Worm (Caenorhabditis elegans): ENCODE data around the gene T20D4.7.

The T20D4.7 gene

DNA sequence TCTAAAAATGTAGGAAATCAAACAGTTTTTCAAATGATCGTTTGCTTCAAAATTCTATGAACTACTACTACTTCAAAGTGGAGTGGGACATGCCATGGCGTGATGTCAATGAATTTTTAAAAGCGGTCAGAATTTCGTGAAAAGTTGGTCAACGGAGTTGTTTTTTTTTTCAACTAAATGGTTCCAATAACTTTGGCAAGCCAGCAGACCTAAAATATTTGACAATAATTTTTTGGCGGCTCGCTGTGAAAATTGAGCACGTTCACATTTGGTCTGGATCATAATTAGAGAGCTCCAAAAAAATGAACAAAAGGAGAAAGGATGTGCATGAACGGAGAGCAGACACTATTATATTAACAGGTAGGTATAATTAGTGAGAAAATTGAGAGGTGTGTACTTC lies 41.6 kb downstream of the T20D4.7 start:
- TF ChIP-seq nhr-237 (tag; optimal IDR thresholded peaks at IDR 0.05), result no peak
- no peak for TF ChIP-seq tra-1 (GFP tag; IDR thresholded peaks at IDR 0.05)
- TF ChIP-seq aha-1 (tag), result peak; percentile 70
- peak in 1 of 2 experiments; percentile 91 for TF ChIP-seq unc-62 (GFP tag; optimal IDR thresholded peaks at IDR 0.05 in 1 of 2)
- no peak for TF ChIP-seq unc-62 (tag; optimal IDR thresholded peaks at IDR 0.05)
- no peak for TF ChIP-seq dpl-1 (GFP tag; optimal IDR thresholded peaks at IDR 0.05)
- TF ChIP-seq fkh-10 (GFP tag; optimal IDR thresholded peaks at IDR 0.05), result no peak
- no peak for TF ChIP-seq nhr-77 (tag; optimal IDR thresholded peaks at IDR 0.05)
- no peak for TF ChIP-seq ceh-82 (tag; optimal IDR thresholded peaks at IDR 0.05)

- peak; percentile 21 for TF ChIP-seq fkh-10 (GFP tag; optimal IDR thresholded peaks at IDR 0.05)
- TF ChIP-seq unc-62 (GFP tag; optimal IDR thresholded peaks at IDR 0.05 in 1 of 2), result peak in 1 of 2 experiments; percentile 10
- TF ChIP-seq unc-62 (tag; optimal IDR thresholded peaks at IDR 0.05), result no peak
- TF ChIP-seq ZK546.5 (tag; optimal IDR thresholded peaks at IDR 0.05), result no peak
- TF ChIP-seq nhr-11 (tag; optimal IDR thresholded peaks at IDR 0.05), result no peak
- no peak for TF ChIP-seq F44E2.7 (GFP tag; IDR thresholded peaks at IDR 0.05)
- TF ChIP-seq D1046.2 (GFP tag; IDR thresholded peaks at IDR 0.05), result no peak
- TF ChIP-seq cey-2 (tag; optimal IDR thresholded peaks at IDR 0.05; ENCODE audit: borderline replicate concordance, insufficient read depth), result no peak
- TF ChIP-seq vab-7 (GFP tag; IDR thresholded peaks at IDR 0.05), result no peak
- no peak for TF ChIP-seq nhr-48 (tag; optimal IDR thresholded peaks at IDR 0.05)
Measured at ce11 chrV:3451646-3452045, 42.9 kb downstream of the T20D4.7 start.

ce11 chrV:3452489-3452888 lies 43.8 kb downstream of the T20D4.7 start:
- peak; percentile 58 for TF ChIP-seq ces-1 (GFP tag; optimal IDR thresholded peaks at IDR 0.05)
- no peak for TF ChIP-seq tra-1 (GFP tag; IDR thresholded peaks at IDR 0.05)
- TF ChIP-seq fkh-10 (GFP tag; optimal IDR thresholded peaks at IDR 0.05), result peak; percentile 7

ce11 chrV:3454620-3455019 lies 45.9 kb downstream of the T20D4.7 start:
- TF ChIP-seq aha-1 (tag) (peak; percentile 71), set-16 (GFP tag; IDR thresholded peaks at IDR 0.05) (peak; percentile 37; the same call in 1 of the 2 replicates), madf-9 (GFP tag; conservative IDR thresholded peaks at IDR 0.05) (no peak), egl-43 (GFP tag; IDR thresholded peaks at IDR 0.05) (no peak), hlh-11 (tag; optimal IDR thresholded peaks at IDR 0.05) (no peak), hlh-30 (tag; optimal IDR thresholded peaks at IDR 0.05; ENCODE audit: insufficient read depth) (no peak), daf-8 (GFP tag; IDR thresholded peaks at IDR 0.05) (no peak), ceh-32 (tag; optimal IDR thresholded peaks at IDR 0.05; ENCODE audit: poor library complexity) (no peak), dpl-1 (GFP tag; optimal IDR thresholded peaks at IDR 0.05) (no peak), unc-62 (GFP tag; optimal IDR thresholded peaks at IDR 0.05 in 1 of 2) (peak in 1 of 2 experiments; percentile 54), unc-62 (tag; optimal IDR thresholded peaks at IDR 0.05) (no peak)

ce11 chrV:3455135-3455747 lies 46.5 kb downstream of the T20D4.7 start:
- TF ChIP-seq cey-2 (tag; optimal IDR thresholded peaks at IDR 0.05; ENCODE audit: borderline replicate concordance, insufficient read depth) (no peak), lsy-2 (tag; optimal IDR thresholded peaks at IDR 0.05) (no peak), egl-27 (tag; optimal IDR thresholded peaks at IDR 0.05) (no peak), F49E8.2 (tag; optimal IDR thresholded peaks at IDR 0.05; ENCODE audit: borderline replicate concordance) (no peak), ctbp-1 (GFP tag; IDR thresholded peaks at IDR 0.05) (no peak), pha-4 (GFP tag; IDR thresholded peaks at IDR 0.05) (peak; percentile 41; the same call in 1 of the 2 replicates), pha-4 (tag; optimal IDR thresholded peaks at IDR 0.05) (no peak), zfp-3 (GFP tag; conservative IDR thresholded peaks at IDR 0.05) (no peak), snpc-4 (tag; optimal IDR thresholded peaks at IDR 0.05) (no peak), F26F4.8 (GFP tag; conservative IDR thresholded peaks at IDR 0.05) (no peak), lim-7 (GFP tag; IDR thresholded peaks at IDR 0.05) (peak; percentile 67), hmg-1.1 (GFP tag; IDR thresholded peaks at IDR 0.05) (0 out of 2 replicates have a peak, but pooled peaks have one; percentile 28), mdl-1 (tag; optimal IDR thresholded peaks at IDR 0.05) (no peak), daf-8 (GFP tag; IDR thresholded peaks at IDR 0.05) (no peak), mes-2 (tag; optimal IDR thresholded peaks at IDR 0.05; ENCODE audit: poor library complexity, severe bottlenecking) (no peak), arid-1 (GFP tag; conservative IDR thresholded peaks at IDR 0.05) (no peak), snpc-1.2 (GFP tag; IDR thresholded peaks at IDR 0.05) (peak; percentile 38; the same call in 1 of the 2 replicates), nhr-102 (tag; optimal IDR thresholded peaks at IDR 0.05) (peak; percentile 58), dve-1 (tag; optimal IDR thresholded peaks at IDR 0.05; ENCODE audit: insufficient read depth) (no peak), daf-19 (GFP tag; conservative IDR thresholded peaks at IDR 0.05) (0 out of 2 replicates have a peak, but pooled peaks have one; percentile 28)
